Fruit fly (Drosophila melanogaster) whole organism, embryonic: Measurements from ENCODE around the gene pnt.
A peak's percentile ranks its signal among the peaks of the same experiment; 100 is the strongest.

Source experiments
- B-H2 ChIP-seq: fragments of 200-800 bp; sonication (Bioruptor generic); optimal IDR thresholded peaks from 2 replicates; lab custom pipeline; 2018; ENCODE audit warnings: missing biosample characterization, mild to moderate bottlenecking, missing genetic modification characterization
- CG1024 ChIP-seq: fragments of 200-800 bp; sonication (Bioruptor generic); IDR thresholded peaks from 2 replicates; pipeline ENCODE4 v1.3.6; 2022; ENCODE audit warnings: missing biosample characterization, missing genetic modification characterization
- CG11696 ChIP-seq: fragments of 200-800 bp; sonication (Bioruptor generic); IDR thresholded peaks from 2 replicates; pipeline ENCODE4 v1.3.6; 2022; ENCODE audit warnings: missing biosample characterization, missing genetic modification characterization
- CG12391 ChIP-seq: fragments of 200-800 bp; sonication (Bioruptor generic); optimal IDR thresholded peaks from 3 replicates; lab custom pipeline; 2018; ENCODE audit warnings: missing biosample characterization, mild to moderate bottlenecking, missing genetic modification characterization, moderate library complexity
- CG14667 ChIP-seq: fragments of 200-800 bp; sonication (Bioruptor generic); IDR thresholded peaks from 2 replicates; pipeline ENCODE4 v1.3.6; 2022; ENCODE audit warnings: missing biosample characterization, missing genetic modification characterization
- CG14710 ChIP-seq: fragments of 200-800 bp; sonication (Bioruptor generic); optimal IDR thresholded peaks from 3 replicates; lab custom pipeline; 2019; ENCODE audit warnings: missing biosample characterization, mild to moderate bottlenecking, missing genetic modification characterization, moderate library complexity
- CG1603 ChIP-seq: fragments of 200-800 bp; sonication (Bioruptor generic); optimal IDR thresholded peaks from 2 replicates; lab custom pipeline; 2019; ENCODE audit warnings: missing biosample characterization, mild to moderate bottlenecking, missing genetic modification characterization, moderate library complexity
- CG17186 ChIP-seq: fragments of 200-800 bp; sonication (Bioruptor generic); optimal IDR thresholded peaks from 3 replicates; lab custom pipeline; 2017; ENCODE audit warnings: missing biosample characterization, missing genetic modification reagents, missing genetic modification characterization
- CG3065 ChIP-seq: fragments of 200-800 bp; sonication (Bioruptor generic); optimal IDR thresholded peaks from 2 replicates; lab custom pipeline; 2016; ENCODE audit warnings: missing biosample characterization, missing genetic modification characterization
- CG31365 ChIP-seq: fragments of 200-800 bp; sonication (Bioruptor generic); optimal IDR thresholded peaks from 2 replicates; lab custom pipeline; 2018; ENCODE audit warnings: missing biosample characterization, mild to moderate bottlenecking, missing genetic modification characterization
- CG4424 ChIP-seq: fragments of 200-800 bp; sonication (Bioruptor generic); optimal IDR thresholded peaks from 3 replicates; lab custom pipeline; 2016; ENCODE audit warnings: missing biosample characterization, missing genetic modification characterization
- CG6791 ChIP-seq: fragments of 200-800 bp; sonication (Bioruptor generic); IDR thresholded peaks from 3 replicates; pipeline ENCODE4 v1.3.6; 2022; ENCODE audit warnings: missing biosample characterization, missing genetic modification characterization; ENCODE audit not compliant: partially characterized antibody
- CG8944 ChIP-seq: fragments of 200-800 bp; sonication (Bioruptor generic); optimal IDR thresholded peaks from 3 replicates; lab custom pipeline; 2016; ENCODE audit warnings: missing biosample characterization, missing genetic modification characterization
- D ChIP-seq, 2 experiments: fragments of 200-800 bp in 1 of 2; fragments of >200 bp in 1 of 2; sonication (Bioruptor generic) in 1 of 2; optimal IDR thresholded peaks; 2 replicates in 1 of 2; 3 replicates in 1 of 2; lab custom pipeline; 2017; ENCODE audit warnings: mild to moderate bottlenecking in 1 of 2, missing biosample characterization in 1 of 2, missing genetic modification characterization in 1 of 2, missing genetic modification reagents in 1 of 2
- D19B ChIP-seq: fragments of 200-800 bp; sonication (Bioruptor generic); optimal IDR thresholded peaks from 2 replicates; lab custom pipeline; 2017; ENCODE audit warnings: missing biosample characterization, mild to moderate bottlenecking, missing genetic modification characterization
- Elba2 ChIP-seq: fragments of 200-800 bp; sonication (Bioruptor generic); optimal IDR thresholded peaks from 3 replicates; lab custom pipeline; 2016; ENCODE audit warnings: missing biosample characterization, missing genetic modification characterization
- Ets65A ChIP-seq: fragments of 200-800 bp; sonication (Bioruptor generic); peaks from one replicate; lab custom pipeline; 2016; ENCODE audit warnings: missing biosample characterization, missing genetic modification characterization
- HmgZ ChIP-seq: fragments of 200-800 bp; sonication (Bioruptor generic); optimal IDR thresholded peaks from 2 replicates; lab custom pipeline; 2018; ENCODE audit warnings: missing biosample characterization, mild to moderate bottlenecking, missing genetic modification characterization
- MTF-1 ChIP-seq: fragments of 200-800 bp; sonication (Bioruptor generic); optimal IDR thresholded peaks from 2 replicates; lab custom pipeline; 2018; ENCODE audit warnings: missing biosample characterization, mild to moderate bottlenecking, missing genetic modification characterization, borderline replicate concordance
- NC2β ChIP-seq: fragments of 200-800 bp; sonication (Bioruptor generic); optimal IDR thresholded peaks from 2 replicates; lab custom pipeline; 2016; ENCODE audit warnings: missing biosample characterization, missing genetic modification characterization
- Rfx ChIP-seq: fragments of 200-800 bp; sonication (Bioruptor generic); IDR thresholded peaks from 2 replicates; pipeline ENCODE4 v1.3.6; 2022; ENCODE audit warnings: missing biosample characterization, missing genetic modification characterization
- YL-1 ChIP-seq: fragments of 200-800 bp; sonication (Bioruptor generic); optimal IDR thresholded peaks from 3 replicates; lab custom pipeline; 2017; ENCODE audit warnings: missing biosample characterization, mild to moderate bottlenecking, missing genetic modification characterization
- abd-A ChIP-seq: fragments of 200-800 bp; sonication (Bioruptor generic); optimal IDR thresholded peaks from 3 replicates; lab custom pipeline; 2019; ENCODE audit warnings: missing biosample characterization, mild to moderate bottlenecking, missing genetic modification characterization, moderate library complexity
- ash1 ChIP-seq: fragments of 200-800 bp; sonication (Bioruptor generic); optimal IDR thresholded peaks from 2 replicates; lab custom pipeline; 2018; ENCODE audit warnings: missing biosample characterization, mild to moderate bottlenecking, missing genetic modification characterization
- cato ChIP-seq: fragments of 200-800 bp; sonication (Bioruptor generic); optimal IDR thresholded peaks from 2 replicates; lab custom pipeline; 2016; ENCODE audit warnings: missing biosample characterization, missing genetic modification characterization, borderline replicate concordance
- chif ChIP-seq, 2 experiments: fragments of 200-800 bp; sonication (Bioruptor generic); optimal IDR thresholded peaks; 3 replicates each; lab custom pipeline; 2016; ENCODE audit warnings: missing biosample characterization in 2 of 2, missing genetic modification characterization in 2 of 2
- dimm ChIP-seq: fragments of 200-800 bp; sonication (Bioruptor generic); IDR thresholded peaks from 2 replicates; pipeline ENCODE4 v1.3.6; 2022; ENCODE audit warnings: missing biosample characterization, missing genetic modification characterization
- dmrt11E ChIP-seq: fragments of 200-800 bp; sonication (Bioruptor generic); optimal IDR thresholded peaks from 3 replicates; lab custom pipeline; 2018; ENCODE audit warnings: missing biosample characterization, mild to moderate bottlenecking, missing genetic modification characterization, moderate library complexity
- ems ChIP-seq: fragments of 200-800 bp; sonication (Bioruptor generic); optimal IDR thresholded peaks from 3 replicates; lab custom pipeline; 2016; ENCODE audit warnings: missing biosample characterization, missing genetic modification characterization
- ewg ChIP-seq: fragments of 200-800 bp; sonication (Bioruptor generic); optimal IDR thresholded peaks from 3 replicates; lab custom pipeline; 2017; ENCODE audit warnings: mild to moderate bottlenecking, missing biosample characterization, missing genetic modification reagents, missing genetic modification characterization
- gcm ChIP-seq: fragments of 200-800 bp; sonication (Bioruptor generic); optimal IDR thresholded peaks from 2 replicates; lab custom pipeline; 2019; ENCODE audit warnings: missing biosample characterization, mild to moderate bottlenecking, missing genetic modification characterization, moderate library complexity
- gsb-n ChIP-seq: fragments of 200-800 bp; sonication (Bioruptor generic); optimal IDR thresholded peaks from 3 replicates; lab custom pipeline; 2018; ENCODE audit warnings: missing biosample characterization, mild to moderate bottlenecking, missing genetic modification characterization
- hb ChIP-seq: fragments of 200-800 bp; sonication (Bioruptor generic); IDR thresholded peaks from 3 replicates; pipeline ENCODE4 v1.3.6; 2022; ENCODE audit warnings: missing biosample characterization, missing genetic modification characterization; ENCODE audit not compliant: partially characterized antibody
- insv ChIP-seq, 2 experiments: fragments of 200-800 bp; sonication (Bioruptor generic); optimal IDR thresholded peaks; 3 replicates each; lab custom pipeline; 2016 to 2018; ENCODE audit warnings: missing biosample characterization in 2 of 2, missing genetic modification characterization in 2 of 2
- kni ChIP-seq: fragments of 200-800 bp; sonication (Bioruptor generic); optimal IDR thresholded peaks from 3 replicates; lab custom pipeline; 2017; ENCODE audit warnings: mild to moderate bottlenecking, missing biosample characterization, missing genetic modification reagents, missing genetic modification characterization
- lbe ChIP-seq: fragments of 200-800 bp; sonication (Bioruptor generic); optimal IDR thresholded peaks from 2 replicates; lab custom pipeline; 2016; ENCODE audit warnings: missing biosample characterization, mild to moderate bottlenecking, missing genetic modification characterization
- lola ChIP-seq, 3 experiments: fragments of >200 bp in 2 of 3; fragments of 200-800 bp in 1 of 3; sonication (Bioruptor generic) in 1 of 3; optimal IDR thresholded peaks; 2 replicates each; lab custom pipeline; 2017 to 2019; ENCODE audit warnings: missing biosample characterization in 3 of 3, missing genetic modification characterization in 3 of 3, mild to moderate bottlenecking in 1 of 3, moderate library complexity in 1 of 3
- nau ChIP-seq: fragments of 200-800 bp; sonication (Bioruptor generic); optimal IDR thresholded peaks from 3 replicates; lab custom pipeline; 2017; ENCODE audit warnings: missing biosample characterization, mild to moderate bottlenecking, missing genetic modification characterization, missing genetic modification reagents
- nerfin-2 ChIP-seq: fragments of 200-800 bp; sonication (Bioruptor generic); IDR thresholded peaks from 2 replicates; pipeline ENCODE4 v1.3.6; 2022; ENCODE audit warnings: missing biosample characterization, missing genetic modification characterization; ENCODE audit not compliant: partially characterized antibody
- pan ChIP-seq, 4 experiments: fragments of >200 bp in 3 of 4; fragments of 200-800 bp in 1 of 4; sonication (Bioruptor generic) in 1 of 4; optimal IDR thresholded peaks in 3 of 4; IDR thresholded peaks in 1 of 4; 2 replicates each; pipeline versions ENCODE4 v1.3.6 to Lab custom; 2017 to 2022; ENCODE audit warnings: missing biosample characterization in 2 of 4, missing genetic modification characterization in 2 of 4, mixed read lengths in 1 of 4
- ranshi ChIP-seq: fragments of 200-800 bp; sonication (Bioruptor generic); IDR thresholded peaks from 2 replicates; pipeline ENCODE4 v1.3.6; 2022; ENCODE audit warnings: missing biosample characterization, missing genetic modification characterization
- rib ChIP-seq: fragments of 200-800 bp; sonication (Bioruptor generic); IDR thresholded peaks from 2 replicates; pipeline ENCODE4 v1.3.6; 2022; ENCODE audit warnings: missing biosample characterization, missing genetic modification characterization
- slp2 ChIP-seq: fragments of 200-800 bp; sonication (Bioruptor generic); optimal IDR thresholded peaks from 2 replicates; lab custom pipeline; 2016; ENCODE audit warnings: missing biosample characterization, missing genetic modification characterization
- sob ChIP-seq: fragments of 200-800 bp; sonication (Bioruptor generic); IDR thresholded peaks from 2 replicates; pipeline ENCODE4 v1.3.6; 2022; ENCODE audit warnings: missing biosample characterization, missing genetic modification characterization
- stwl ChIP-seq: fragments of 200-800 bp; sonication (Bioruptor generic); optimal IDR thresholded peaks from 3 replicates; lab custom pipeline; 2018; ENCODE audit warnings: missing biosample characterization, mild to moderate bottlenecking, missing genetic modification characterization, moderate library complexity
- tgo ChIP-seq: fragments of 200-800 bp; sonication (Bioruptor generic); IDR thresholded peaks from 3 replicates; pipeline ENCODE4 v1.3.6; 2022; ENCODE audit warnings: missing biosample characterization, missing genetic modification characterization
- unpg ChIP-seq: fragments of 200-800 bp; sonication (Bioruptor generic); optimal IDR thresholded peaks from 3 replicates; lab custom pipeline; 2018; ENCODE audit warnings: missing biosample characterization, mild to moderate bottlenecking, missing genetic modification characterization, moderate library complexity

pnt gene

DNA sequence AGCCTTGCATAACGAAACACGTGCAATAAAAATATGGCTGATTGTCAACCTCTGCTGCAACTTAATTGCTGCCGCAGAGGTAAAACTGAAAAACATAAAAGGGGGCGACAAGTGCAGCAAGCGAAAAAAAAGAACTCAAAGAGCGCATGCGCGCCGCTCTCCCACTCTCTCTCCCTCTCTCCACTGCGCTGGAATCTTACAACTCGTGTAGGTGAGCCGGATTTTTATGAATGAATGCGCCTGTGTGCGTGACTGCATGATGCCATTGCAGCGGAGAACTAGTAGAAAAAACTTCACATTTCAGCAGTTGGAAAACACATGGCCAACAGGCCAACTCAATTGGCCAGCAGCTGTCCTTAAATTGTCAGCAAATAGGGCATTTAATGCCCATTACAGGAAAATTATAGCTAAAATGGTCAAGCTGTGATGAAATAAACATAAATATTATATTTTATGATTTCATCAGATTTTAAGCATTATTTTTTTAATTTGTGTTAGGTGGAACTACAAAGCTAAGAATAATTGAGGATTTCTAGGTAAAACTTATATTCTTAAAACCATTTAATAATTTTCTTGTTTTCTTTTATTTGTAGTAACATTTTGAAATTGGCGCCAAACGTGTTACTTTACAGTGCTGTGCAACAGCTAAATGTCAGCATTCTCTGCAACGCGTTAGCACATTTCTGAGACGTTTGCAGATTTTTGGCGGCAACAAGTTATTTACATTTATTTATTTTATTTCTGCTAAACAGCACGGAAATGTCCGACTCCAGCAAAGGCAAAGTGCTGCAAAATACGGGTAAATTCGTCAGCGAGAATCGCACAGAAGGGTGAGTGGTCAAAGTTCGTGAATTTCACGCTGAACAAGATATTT lies 1.7 kb upstream of the pnt start, which contains the start of gene PolE1 (continued):
- TF ChIP-seq tgo (GFP tag; lab: Robert Waterston, UW) (no peak), slp2 (GFP tag; lab: Kevin White, UChicago) (no peak), CG1024 (GFP tag; lab: Robert Waterston, UW) (no peak), Elba2 (GFP tag; lab: Kevin White, UChicago) (no peak), ewg (GFP tag; lab: Kevin White, UChicago) (peak; percentile 20), hb (GFP tag; lab: Robert Waterston, UW) (no peak), CG14667 (GFP tag; lab: Robert Waterston, UW) (no peak), CG14710 (tag; lab: Kevin White, UChicago) (peak; percentile 58), chif (GFP tag; optimal IDR thresholded peaks at IDR 0.05; lab: Kevin White, UChicago) (no peak), ranshi (no peak), HmgZ (peak; percentile 62), sob (GFP tag; lab: Robert Waterston, UW) (peak; percentile 10; the same call in 1 of the 2 replicates), ash1 (no peak), dmrt11E (tag; lab: Kevin White, UChicago) (no peak), D19B (GFP tag; lab: Kevin White, UChicago) (no peak), CG1603 (tag; lab: Kevin White, UChicago) (peak; percentile 27), gsb-n (tag; lab: Kevin White, UChicago) (no peak), dimm (GFP tag; lab: Robert Waterston, UW) (no peak), gcm (no peak), lbe (GFP tag; lab: Kevin White, UChicago) (peak; percentile 50), CG11696 (GFP tag; lab: Robert Waterston, UW) (no peak), Ets65A (GFP tag; lab: Kevin White, UChicago) (peak; percentile 82), cato (GFP tag; lab: Kevin White, UChicago) (no peak), Rfx (GFP tag; lab: Robert Waterston, UW) (peak; percentile 38; the same call in 1 of the 2 replicates), rib (peak; percentile 73), insv (GFP tag; optimal IDR thresholded peaks at IDR 0.05; lab: Kevin White, UChicago) (no peak), kni (peak; percentile 43), stwl (peak; percentile 68), NC2β (no peak), pan (optimal IDR thresholded peaks at IDR 0.05; lab: Kevin White, UChicago) (no peak), pan (GFP tag; optimal IDR thresholded peaks at IDR 0.05 in 1 of 2, IDR thresholded peaks at IDR 0.05 in 1 of 2) (peak in 1 of 2 experiments; percentile 11), CG17186 (peak; percentile 12), nau (GFP tag; lab: Kevin White, UChicago) (no peak), MTF-1 (GFP tag; lab: Kevin White, UChicago) (no peak), CG3065 (no peak), CG8944 (GFP tag; lab: Kevin White, UChicago) (no peak), ems (peak; percentile 39), nerfin-2 (GFP tag; lab: Robert Waterston, UW) (0 out of 2 replicates have a peak, but pooled peaks have one; percentile 29), CG31365 (no peak), abd-A (no peak), D (optimal IDR thresholded peaks at IDR 0.05; lab: Kevin White, UChicago) (no peak), D (GFP tag; optimal IDR thresholded peaks at IDR 0.05; lab: Kevin White, UChicago) (no peak), CG4424 (GFP tag; lab: Kevin White, UChicago) (no peak), B-H2 (GFP tag; lab: Kevin White, UChicago) (peak; percentile 32), CG12391 (tag; lab: Kevin White, UChicago) (peak; percentile 28), unpg (GFP tag; lab: Kevin White, UChicago) (no peak), lola (GFP tag; optimal IDR thresholded peaks at IDR 0.05; lab: Kevin White, UChicago) (no peak), YL-1 (GFP tag; lab: Kevin White, UChicago) (peak; percentile 21), CG6791 (no peak)
